Worm (Caenorhabditis elegans) whole organism, L2 larva: Measurements from ENCODE around the gene ceh-100.

ENCODE experiments used
- C34F6.9 ChIP-seq: fragments of 150-350 bp; optimal IDR thresholded peaks from 2 replicates; lab custom pipeline; 2014; ENCODE audit warnings: missing biosample characterization, missing genetic modification characterization
- aly-2 ChIP-seq: fragments of 150-350 bp; optimal IDR thresholded peaks from 2 replicates; lab custom pipeline; 2014; ENCODE audit warnings: missing biosample characterization, missing genetic modification characterization
- ama-1 ChIP-seq: fragments of 150-350 bp; optimal IDR thresholded peaks from 2 replicates; lab custom pipeline; 2018; ENCODE audit warnings: inconsistent platforms
- ceh-82 ChIP-seq: fragments of 150-350 bp; optimal IDR thresholded peaks from 2 replicates; lab custom pipeline; 2014; ENCODE audit warnings: missing biosample characterization, missing genetic modification characterization
- crh-2 ChIP-seq: sonication (generic microtip); optimal IDR thresholded peaks from 2 replicates; lab custom pipeline; 2017; ENCODE audit warnings: missing biosample characterization, missing genetic modification characterization
- dmd-4 ChIP-seq: sonication (generic microtip); optimal IDR thresholded peaks from 2 replicates; lab custom pipeline; 2017; ENCODE audit warnings: missing biosample characterization, missing genetic modification characterization
- egl-27 ChIP-seq: sonication (generic microtip); optimal IDR thresholded peaks from 3 replicates; lab custom pipeline; 2017; ENCODE audit warnings: missing biosample characterization, missing genetic modification reagents, missing genetic modification characterization
- lin-13 ChIP-seq: fragments of 150-350 bp; optimal IDR thresholded peaks from 2 replicates; lab custom pipeline; 2014; ENCODE audit warnings: missing biosample characterization, missing genetic modification reagents, missing genetic modification characterization
- lin-39 ChIP-seq: fragments of 150-350 bp; optimal IDR thresholded peaks from 2 replicates; lab custom pipeline; 2014; ENCODE audit warnings: missing biosample characterization, missing genetic modification reagents, missing genetic modification characterization
- mdl-1 ChIP-seq, 2 experiments: fragments of 150-350 bp in 1 of 2; sonication (generic microtip) in 1 of 2; optimal IDR thresholded peaks; 2 replicates each; lab custom pipeline; 2017; ENCODE audit warnings: missing biosample characterization in 2 of 2, missing genetic modification characterization in 2 of 2
- nhr-12 ChIP-seq: fragments of 150-350 bp; optimal IDR thresholded peaks from 2 replicates; lab custom pipeline; 2014; ENCODE audit warnings: missing biosample characterization, missing genetic modification characterization
- nhr-237 ChIP-seq: fragments of 150-350 bp; optimal IDR thresholded peaks from 2 replicates; lab custom pipeline; 2014; ENCODE audit warnings: missing biosample characterization, missing genetic modification characterization
- unc-62 ChIP-seq: fragments of 150-350 bp; optimal IDR thresholded peaks from 2 replicates; lab custom pipeline; 2014; ENCODE audit warnings: missing biosample characterization, missing genetic modification reagents, missing genetic modification characterization
- ztf-11 ChIP-seq: sonication (generic microtip); optimal IDR thresholded peaks from 2 replicates; lab custom pipeline; 2017; ENCODE audit warnings: missing biosample characterization, missing genetic modification characterization

- no peak for TF ChIP-seq lin-39 (tag; lab: Kevin White, UChicago)
- TF ChIP-seq ztf-11 (tag; lab: Kevin White, UChicago) = no peak
- no peak for TF ChIP-seq mdl-1 (tag; optimal IDR thresholded peaks at IDR 0.05; lab: Kevin White, UChicago)
- no peak for TF ChIP-seq ama-1 (lab: Kevin White, UChicago)
- TF ChIP-seq nhr-12 (tag; lab: Kevin White, UChicago) = no peak
- TF ChIP-seq ceh-82 (tag; lab: Kevin White, UChicago) = no peak
- no peak for TF ChIP-seq crh-2 (tag; lab: Kevin White, UChicago)
- no peak for TF ChIP-seq unc-62
- TF ChIP-seq dmd-4 (tag; lab: Kevin White, UChicago) = no peak
- no peak for TF ChIP-seq egl-27 (tag; lab: Kevin White, UChicago)
- no peak for TF ChIP-seq lin-13 (GFP tag; lab: Kevin White, UChicago)
- no peak for TF ChIP-seq C34F6.9
- no peak for TF ChIP-seq nhr-237 (tag; lab: Kevin White, UChicago)
- no peak for TF ChIP-seq aly-2 (tag; lab: Kevin White, UChicago)
Measured at ce11 chrII:12560210-12560609, 43.3 kb downstream of the ceh-100 start, which contains the start of gene F49C5.12.
